Worm (Caenorhabditis elegans) whole organism, L2 larva: Measurements from ENCODE around the gene zag-1.

Experiments used
- R02D3.7 ChIP-seq: fragments of 150-350 bp; optimal IDR thresholded peaks from 2 replicates; lab custom pipeline; 2014; ENCODE audit warnings: missing biosample characterization, missing genetic modification characterization
- ZK546.5 ChIP-seq: sonication (generic microtip); optimal IDR thresholded peaks from 2 replicates; lab custom pipeline; 2017; ENCODE audit warnings: missing biosample characterization, missing genetic modification characterization
- aly-2 ChIP-seq: fragments of 150-350 bp; optimal IDR thresholded peaks from 2 replicates; lab custom pipeline; 2014; ENCODE audit warnings: missing biosample characterization, missing genetic modification characterization
- ama-1 ChIP-seq: fragments of 150-350 bp; optimal IDR thresholded peaks from 2 replicates; lab custom pipeline; 2018; ENCODE audit warnings: inconsistent platforms
- crh-2 ChIP-seq: sonication (generic microtip); optimal IDR thresholded peaks from 2 replicates; lab custom pipeline; 2017; ENCODE audit warnings: missing biosample characterization, missing genetic modification characterization
- elt-1 ChIP-seq: fragments of 150-350 bp; optimal IDR thresholded peaks from 2 replicates; lab custom pipeline; 2014; ENCODE audit warnings: missing biosample characterization, missing genetic modification characterization
- lin-39 ChIP-seq: fragments of 150-350 bp; optimal IDR thresholded peaks from 2 replicates; lab custom pipeline; 2014; ENCODE audit warnings: missing biosample characterization, missing genetic modification reagents, missing genetic modification characterization
- mdl-1 ChIP-seq, 2 experiments: fragments of 150-350 bp in 1 of 2; sonication (generic microtip) in 1 of 2; optimal IDR thresholded peaks; 2 replicates each; lab custom pipeline; 2017; ENCODE audit warnings: missing biosample characterization in 2 of 2, missing genetic modification characterization in 2 of 2
- nhr-10 ChIP-seq: sonication (generic microtip); optimal IDR thresholded peaks from 2 replicates; lab custom pipeline; 2017; ENCODE audit warnings: missing biosample characterization, missing genetic modification characterization
- nhr-11 ChIP-seq: fragments of 150-350 bp; optimal IDR thresholded peaks from 2 replicates; lab custom pipeline; 2014; ENCODE audit warnings: missing biosample characterization, missing genetic modification characterization
- nhr-237 ChIP-seq: fragments of 150-350 bp; optimal IDR thresholded peaks from 2 replicates; lab custom pipeline; 2014; ENCODE audit warnings: missing biosample characterization, missing genetic modification characterization
- skn-1 ChIP-seq: sonication (generic microtip); optimal IDR thresholded peaks from 2 replicates; lab custom pipeline; 2017; ENCODE audit warnings: missing biosample characterization, missing genetic modification characterization
- unc-62 ChIP-seq: fragments of 150-350 bp; optimal IDR thresholded peaks from 2 replicates; lab custom pipeline; 2014; ENCODE audit warnings: missing biosample characterization, missing genetic modification reagents, missing genetic modification characterization
- ztf-11 ChIP-seq: sonication (generic microtip); optimal IDR thresholded peaks from 2 replicates; lab custom pipeline; 2017; ENCODE audit warnings: missing biosample characterization, missing genetic modification characterization

ce11 chrIV:3812812-3813211, 42.8 kb upstream of the zag-1 start:
- TF ChIP-seq skn-1 (no peak), lin-39 (no peak), nhr-237 (no peak), nhr-11 (no peak), elt-1 (no peak), unc-62 (no peak), ztf-11 (no peak), aly-2 (tag; lab: Kevin White, UChicago) (no peak), crh-2 (tag; lab: Kevin White, UChicago) (no peak), mdl-1 (tag; optimal IDR thresholded peaks at IDR 0.05; lab: Kevin White, UChicago) (no peak), R02D3.7 (tag; lab: Kevin White, UChicago) (no peak), ZK546.5 (tag; lab: Kevin White, UChicago) (no peak), nhr-10 (tag; lab: Kevin White, UChicago) (no peak), ama-1 (lab: Kevin White, UChicago) (no peak)
